Fruit fly (Drosophila melanogaster) whole organism, prepupa: ENCODE measurements around the gene Sec23.
A peak's percentile ranks its signal among the peaks of the same experiment; 100 is the strongest.

Experiments used
- Blimp-1 ChIP-seq: fragments of 200-800 bp; sonication (Bioruptor generic); optimal IDR thresholded peaks from 3 replicates; lab custom pipeline; 2017; ENCODE audit warnings: missing biosample characterization, missing genetic modification characterization, mild to moderate bottlenecking, moderate library complexity, missing genetic modification reagents
- CG10631 ChIP-seq: fragments of 200-800 bp; sonication (Bioruptor generic); optimal IDR thresholded peaks from 2 replicates; lab custom pipeline; 2016; ENCODE audit warnings: missing biosample characterization, missing genetic modification characterization
- CG10669 ChIP-seq: fragments of 200-800 bp; sonication (Bioruptor generic); optimal IDR thresholded peaks from 3 replicates; lab custom pipeline; 2018; ENCODE audit warnings: missing biosample characterization, mild to moderate bottlenecking, missing genetic modification characterization, moderate library complexity
- CG11294 ChIP-seq: fragments of 200-800 bp; sonication (Bioruptor generic); IDR thresholded peaks from 2 replicates; pipeline ENCODE4 v1.3.6; 2022; ENCODE audit warnings: missing biosample characterization, missing genetic modification characterization
- CG11762 ChIP-seq: fragments of 200-800 bp; sonication (Bioruptor generic); optimal IDR thresholded peaks from 3 replicates; lab custom pipeline; 2016; ENCODE audit warnings: missing biosample characterization, missing genetic modification characterization; ENCODE audit not compliant: insufficient read depth
- CG11902 ChIP-seq: fragments of 200-800 bp; sonication (Bioruptor generic); optimal IDR thresholded peaks from 3 replicates; lab custom pipeline; 2016; ENCODE audit warnings: missing biosample characterization, missing genetic modification characterization
- CG32006 ChIP-seq: fragments of 200-800 bp; sonication (Bioruptor generic); optimal IDR thresholded peaks from 3 replicates; lab custom pipeline; 2017; ENCODE audit warnings: missing biosample characterization, mild to moderate bottlenecking, missing genetic modification characterization
- CG3919 ChIP-seq: fragments of 200-800 bp; sonication (Bioruptor generic); optimal IDR thresholded peaks from 3 replicates; lab custom pipeline; 2016; ENCODE audit warnings: missing biosample characterization, missing genetic modification characterization
- CG6163 ChIP-seq: fragments of 200-800 bp; sonication (Bioruptor generic); IDR thresholded peaks from 3 replicates; pipeline ENCODE4 v1.3.6; 2022; ENCODE audit warnings: missing biosample characterization, missing genetic modification characterization
- CG6808 ChIP-seq: fragments of 200-800 bp; sonication (Bioruptor generic); optimal IDR thresholded peaks from 3 replicates; lab custom pipeline; 2017; ENCODE audit warnings: missing biosample characterization, missing genetic modification characterization, mild to moderate bottlenecking, moderate library complexity, missing genetic modification reagents
- CG6854 ChIP-seq: fragments of 200-800 bp; sonication (Bioruptor generic); optimal IDR thresholded peaks from 2 replicates; lab custom pipeline; 2017; ENCODE audit warnings: missing biosample characterization, mild to moderate bottlenecking, missing genetic modification characterization
- CG8119 ChIP-seq: fragments of 200-800 bp; sonication (Bioruptor generic); IDR thresholded peaks from 3 replicates; pipeline ENCODE4 v1.3.6; 2022; ENCODE audit warnings: missing biosample characterization, missing genetic modification characterization
- CG8319 ChIP-seq: fragments of 200-800 bp; sonication (Bioruptor generic); optimal IDR thresholded peaks from 3 replicates; lab custom pipeline; 2016; ENCODE audit warnings: missing biosample characterization, missing genetic modification characterization
- CG8632 ChIP-seq: fragments of 200-800 bp; sonication (Bioruptor generic); optimal IDR thresholded peaks from 3 replicates; lab custom pipeline; 2016; ENCODE audit warnings: missing biosample characterization, missing genetic modification characterization
- Eip78C ChIP-seq: fragments of 200-800 bp; sonication (Bioruptor generic); peaks from one replicate; lab custom pipeline; 2016; ENCODE audit warnings: missing biosample characterization, missing genetic modification characterization
- Gug ChIP-seq: fragments of 200-800 bp; sonication (Bioruptor generic); IDR thresholded peaks from 2 replicates; pipeline ENCODE4 v1.3.6; 2022; ENCODE audit warnings: missing biosample characterization, missing genetic modification characterization
- Hr38 ChIP-seq: sonication (Bioruptor generic); optimal IDR thresholded peaks from 2 replicates; lab custom pipeline; 2016; ENCODE audit warnings: missing biosample characterization, missing genetic modification characterization
- Lpt ChIP-seq: fragments of 200-800 bp; sonication (Bioruptor generic); optimal IDR thresholded peaks from 3 replicates; lab custom pipeline; 2016; ENCODE audit warnings: missing biosample characterization, missing genetic modification characterization
- Met ChIP-seq: fragments of 200-800 bp; sonication (Bioruptor generic); optimal IDR thresholded peaks from 3 replicates; lab custom pipeline; 2016; ENCODE audit warnings: missing biosample characterization, missing genetic modification characterization
- OdsH ChIP-seq: fragments of 200-800 bp; sonication (Bioruptor generic); optimal IDR thresholded peaks from 3 replicates; lab custom pipeline; 2016; ENCODE audit warnings: missing biosample characterization, missing genetic modification characterization
- Sox14 ChIP-seq: fragments of 200-800 bp; sonication (Bioruptor generic); optimal IDR thresholded peaks from 3 replicates; lab custom pipeline; 2016; ENCODE audit warnings: missing biosample characterization, missing genetic modification characterization
- achi ChIP-seq: fragments of 200-800 bp; sonication (Bioruptor generic); optimal IDR thresholded peaks from 3 replicates; lab custom pipeline; 2016; ENCODE audit warnings: missing biosample characterization, missing genetic modification characterization
- cyc ChIP-seq: fragments of 200-800 bp; sonication (Bioruptor generic); optimal IDR thresholded peaks from 3 replicates; lab custom pipeline; 2016; ENCODE audit warnings: missing biosample characterization, missing genetic modification characterization
- dac ChIP-seq: fragments of 200-800 bp; sonication (Bioruptor generic); optimal IDR thresholded peaks from 2 replicates; lab custom pipeline; 2017; ENCODE audit warnings: missing biosample characterization, mild to moderate bottlenecking, missing genetic modification characterization
- dsx ChIP-seq: fragments of 200-800 bp; optimal IDR thresholded peaks from 3 replicates; lab custom pipeline; 2019; ENCODE audit warnings: missing biosample characterization, mild to moderate bottlenecking, missing genetic modification characterization, moderate library complexity; ENCODE audit not compliant: poor library complexity, severe bottlenecking
- esn ChIP-seq: fragments of 200-800 bp; sonication (Bioruptor generic); optimal IDR thresholded peaks from 2 replicates; lab custom pipeline; 2016; ENCODE audit warnings: missing biosample characterization, mild to moderate bottlenecking, missing genetic modification characterization, moderate library complexity
- fd59A ChIP-seq: fragments of 200-800 bp; sonication (Bioruptor generic); optimal IDR thresholded peaks from 2 replicates; lab custom pipeline; 2017; ENCODE audit warnings: missing biosample characterization, mild to moderate bottlenecking, missing genetic modification characterization, missing genetic modification reagents
- fd85E ChIP-seq: fragments of 200-800 bp; sonication (Bioruptor generic); optimal IDR thresholded peaks from 3 replicates; lab custom pipeline; 2016; ENCODE audit warnings: missing biosample characterization, missing genetic modification characterization
- lz ChIP-seq: fragments of 200-800 bp; sonication (Bioruptor generic); optimal IDR thresholded peaks from 3 replicates; lab custom pipeline; 2016; ENCODE audit warnings: missing biosample characterization, missing genetic modification characterization
- net ChIP-seq: fragments of 200-800 bp; sonication (Bioruptor generic); optimal IDR thresholded peaks from 3 replicates; lab custom pipeline; 2016; ENCODE audit warnings: missing biosample characterization, missing genetic modification characterization
- pdm3 ChIP-seq: fragments of 200-800 bp; sonication (Bioruptor generic); optimal IDR thresholded peaks from 3 replicates; lab custom pipeline; 2016; ENCODE audit warnings: missing biosample characterization, missing genetic modification characterization
- salr ChIP-seq, 2 experiments: fragments of 200-800 bp; sonication (Bioruptor generic); optimal IDR thresholded peaks; 3 replicates each; lab custom pipeline; 2016 to 2018; ENCODE audit warnings: missing biosample characterization in 2 of 2, missing genetic modification characterization in 2 of 2, mild to moderate bottlenecking in 1 of 2
- ss ChIP-seq, 2 experiments: fragments of 200-800 bp; sonication (Bioruptor generic); optimal IDR thresholded peaks; 2 replicates in 1 of 2; 3 replicates in 1 of 2; lab custom pipeline; 2017 to 2018; ENCODE audit warnings: mild to moderate bottlenecking in 2 of 2, missing biosample characterization in 2 of 2, missing genetic modification characterization in 2 of 2, moderate library complexity in 1 of 2

The Sec23 gene

DNA sequence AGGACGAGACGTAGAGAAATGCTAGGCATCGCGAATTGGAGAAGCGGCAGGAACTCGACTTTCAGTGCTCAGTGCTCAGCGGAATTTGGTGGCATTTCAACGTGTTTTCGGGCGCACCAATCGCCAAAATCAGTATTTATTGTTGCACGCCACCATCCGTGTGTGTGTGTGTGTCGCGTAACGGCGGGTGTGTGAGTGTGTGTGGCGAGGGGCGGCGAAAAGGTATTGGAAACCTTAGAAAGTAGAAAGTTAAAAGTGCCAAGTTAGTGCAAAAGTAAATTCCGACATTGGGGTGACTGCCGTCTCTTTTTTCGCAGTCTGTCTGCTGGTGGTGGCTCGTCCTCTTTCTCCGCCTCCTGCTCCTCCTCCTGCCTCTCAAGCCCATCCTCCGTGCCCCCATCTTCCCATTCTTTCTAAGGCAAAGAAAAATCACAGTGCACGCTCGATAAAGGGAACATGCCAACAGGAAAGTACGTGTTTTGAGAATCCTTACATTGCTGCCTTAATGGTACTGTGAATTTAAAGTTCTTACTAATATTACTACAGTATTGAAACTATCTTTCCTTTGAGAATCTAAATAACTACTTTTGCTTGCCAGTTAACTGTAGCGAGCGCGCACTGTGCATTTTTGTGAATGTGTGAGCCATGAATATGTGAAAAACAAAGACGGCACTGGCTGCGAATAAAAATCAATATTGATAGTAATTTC lies 37.3 kb downstream of the Sec23 start (continued):
- TF ChIP-seq lz (GFP tag; lab: Kevin White, UChicago), result peak; percentile 58
- TF ChIP-seq CG10669 (GFP tag; lab: Kevin White, UChicago), result peak; percentile 34
- TF ChIP-seq Met (GFP tag; lab: Kevin White, UChicago), result peak; percentile 52
- TF ChIP-seq CG32006 (GFP tag; lab: Kevin White, UChicago), result peak; percentile 55
- TF ChIP-seq Eip78C (GFP tag; lab: Kevin White, UChicago), result peak; percentile 77
- 0 out of 3 replicates have a peak, but pooled peaks have one; percentile 35 for TF ChIP-seq CG8119
- TF ChIP-seq ss (GFP tag; optimal IDR thresholded peaks at IDR 0.05; lab: Kevin White, UChicago), result peak; percentile 18 to 29
- peak; percentile 46 for TF ChIP-seq CG6808 (GFP tag; lab: Kevin White, UChicago)
- TF ChIP-seq CG8632 (GFP tag; lab: Kevin White, UChicago), result peak; percentile 2

DNA sequence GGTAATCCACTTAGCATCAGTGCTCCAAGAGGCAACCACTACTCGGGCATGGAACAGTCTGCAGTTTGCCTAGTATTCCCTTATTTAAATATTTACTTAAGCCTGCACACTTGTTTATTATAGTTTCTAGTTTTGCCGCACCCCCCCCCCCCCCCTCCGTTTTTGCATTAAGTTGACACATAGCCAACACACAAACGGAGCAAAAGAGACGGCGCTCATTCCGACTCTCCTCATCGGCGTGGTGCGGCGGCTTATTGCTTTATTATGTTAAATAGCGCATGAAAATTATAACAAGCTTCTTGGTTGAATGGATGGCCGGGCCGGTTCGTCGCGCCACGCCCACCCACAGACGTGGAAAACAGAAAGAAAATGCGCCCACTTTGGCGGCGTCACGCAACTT lies 40.8 kb downstream of the Sec23 start:
- TF ChIP-seq Blimp-1 (GFP tag; lab: Kevin White, UChicago) (no peak), pdm3 (GFP tag; lab: Kevin White, UChicago) (no peak), achi (GFP tag; lab: Kevin White, UChicago) (no peak), cyc (GFP tag; lab: Kevin White, UChicago) (no peak), Lpt (GFP tag; lab: Kevin White, UChicago) (no peak), fd85E (GFP tag; lab: Kevin White, UChicago) (no peak), Met (GFP tag; lab: Kevin White, UChicago) (no peak), salr (GFP tag; optimal IDR thresholded peaks at IDR 0.05; lab: Kevin White, UChicago) (no peak), CG8319 (GFP tag; lab: Kevin White, UChicago) (no peak), dsx (GFP tag; lab: Kevin White, UChicago) (no peak), net (no peak), CG8119 (no peak), fd59A (GFP tag; lab: Kevin White, UChicago) (no peak), lz (GFP tag; lab: Kevin White, UChicago) (no peak), CG10631 (GFP tag; lab: Kevin White, UChicago) (no peak), Gug (GFP tag; lab: Robert Waterston, UW) (no peak), CG11294 (GFP tag; lab: Robert Waterston, UW) (no peak), CG11762 (GFP tag; lab: Kevin White, UChicago) (no peak), dac (no peak)

DNA sequence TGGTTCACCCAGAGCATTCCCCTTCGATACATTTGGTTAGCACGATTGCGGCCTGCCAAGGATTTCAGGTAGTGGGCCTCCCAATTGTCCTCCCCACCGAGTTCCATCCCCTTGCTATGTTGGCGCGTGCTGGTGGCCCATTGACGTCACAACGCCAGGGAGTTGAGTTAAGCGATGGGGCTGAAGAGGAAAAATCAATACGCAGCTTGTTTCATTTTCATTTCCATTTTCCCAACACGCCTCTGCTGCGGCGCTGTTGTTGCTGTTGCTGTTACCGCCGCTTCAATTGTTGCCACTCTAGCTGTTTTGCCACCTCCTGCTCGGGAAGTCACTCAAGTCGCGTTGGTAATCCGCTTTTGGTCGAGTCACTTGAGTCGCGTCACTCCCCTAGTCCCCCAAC lies 42.2 kb downstream of the Sec23 start:
- no peak for TF ChIP-seq Hr38 (GFP tag; lab: Kevin White, UChicago)
- no peak for TF ChIP-seq esn (GFP tag; lab: Kevin White, UChicago)
- TF ChIP-seq CG6854 (GFP tag; lab: Kevin White, UChicago), result no peak
- TF ChIP-seq pdm3 (GFP tag; lab: Kevin White, UChicago), result no peak
- TF ChIP-seq CG6163, result no peak
- no peak for TF ChIP-seq fd85E (GFP tag; lab: Kevin White, UChicago)
- no peak for TF ChIP-seq Lpt (GFP tag; lab: Kevin White, UChicago)
- no peak for TF ChIP-seq CG3919 (GFP tag; lab: Kevin White, UChicago)
- no peak for TF ChIP-seq CG11902 (GFP tag; lab: Kevin White, UChicago)
- no peak for TF ChIP-seq Sox14
- TF ChIP-seq fd59A (GFP tag; lab: Kevin White, UChicago), result no peak
- TF ChIP-seq CG10669 (GFP tag; lab: Kevin White, UChicago), result no peak
- no peak for TF ChIP-seq OdsH

DNA sequence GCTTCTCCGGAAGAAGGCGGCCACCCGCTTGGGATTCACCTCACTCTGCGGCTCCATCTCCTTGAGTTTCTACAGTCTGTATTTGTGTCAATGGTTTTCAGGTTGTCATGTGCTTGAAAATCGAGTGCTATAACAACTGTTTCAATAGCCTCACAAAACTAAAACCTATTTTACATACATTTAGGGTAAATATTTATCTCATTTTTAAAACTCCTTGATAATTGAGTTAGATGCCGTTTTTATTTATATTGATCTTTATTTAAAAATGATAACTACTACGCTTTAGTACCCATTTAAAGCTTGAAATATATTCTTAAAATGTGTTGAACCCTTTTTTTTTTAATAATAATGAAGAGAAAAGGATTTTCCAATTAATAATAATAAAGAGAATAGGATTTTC lies 44.3 kb downstream of the Sec23 start, which contains the start of gene CG2104:
Gene CG2104 (minus strand): TSS at position 101 of the 400 bp plus-strand sequence.
- TF ChIP-seq esn (GFP tag; lab: Kevin White, UChicago), result no peak
- no peak for TF ChIP-seq CG8119
